Worm (Caenorhabditis elegans) whole organism, L4 larva: ENCODE results near the gene ZK180.6.

Source experiments
- F49E8.2 ChIP-seq: sonication (generic microtip); optimal IDR thresholded peaks from 2 replicates; lab custom pipeline; 2016; ENCODE audit warnings: missing compliant biosample characterization, mild to moderate bottlenecking, missing genetic modification characterization, borderline replicate concordance
- Y5F2A.4 ChIP-seq: fragments of 200-800 bp; sonication (Bioruptor generic); optimal IDR thresholded peaks from 2 replicates; lab custom pipeline; 2018; ENCODE audit warnings: mild to moderate bottlenecking, missing genetic modification characterization, missing compliant biosample characterization
- lin-39 ChIP-seq: fragments of 150-350 bp; optimal IDR thresholded peaks from 2 replicates; lab custom pipeline; 2014; ENCODE audit warnings: missing biosample characterization, missing genetic modification reagents, missing genetic modification characterization
- nhr-102 ChIP-seq: sonication (generic microtip); optimal IDR thresholded peaks from 2 replicates; lab custom pipeline; 2016; ENCODE audit warnings: mild to moderate bottlenecking, missing genetic modification characterization, moderate library complexity, missing compliant biosample characterization
- nhr-25 ChIP-seq: sonication (generic microtip); optimal IDR thresholded peaks from 2 replicates; lab custom pipeline; 2017; ENCODE audit warnings: missing genetic modification characterization, mild to moderate bottlenecking, missing compliant biosample characterization, antibody characterized with exemption, moderate library complexity, borderline replicate concordance; ENCODE audit not compliant: insufficient read depth
- pqm-1 ChIP-seq: sonication (generic microtip); optimal IDR thresholded peaks from 2 replicates; lab custom pipeline; 2017; ENCODE audit warnings: missing biosample characterization, missing genetic modification characterization

ce11 chrIV:4524943-4525342, at the start of gene ZK180.6:
- TF ChIP-seq nhr-102 (tag; lab: Kevin White, UChicago) (no peak), lin-39 (tag; lab: Kevin White, UChicago) (no peak), Y5F2A.4 (GFP tag; lab: Kevin White, UChicago) (no peak), pqm-1 (tag; lab: Kevin White, UChicago) (no peak), nhr-25 (tag; lab: Kevin White, UChicago) (no peak), F49E8.2 (tag; lab: Kevin White, UChicago) (no peak)
